Fruit fly (Drosophila melanogaster) whole organism, embryonic: ENCODE measurements around the gene ETHR.
A peak's percentile ranks its signal among the peaks of the same experiment; 100 is the strongest.

Experiments
- Adf1 ChIP-seq: fragments of 200-800 bp; sonication (Bioruptor generic); IDR thresholded peaks from 2 replicates; pipeline ENCODE4 v1.3.6; 2022; ENCODE audit warnings: missing biosample characterization, missing genetic modification characterization
- Asciz ChIP-seq: fragments of 200-800 bp; sonication (Bioruptor generic); optimal IDR thresholded peaks from 2 replicates; lab custom pipeline; 2017; ENCODE audit warnings: missing biosample characterization, mild to moderate bottlenecking, missing genetic modification characterization, missing genetic modification reagents
- B-H2 ChIP-seq: fragments of 200-800 bp; sonication (Bioruptor generic); optimal IDR thresholded peaks from 2 replicates; lab custom pipeline; 2018; ENCODE audit warnings: missing biosample characterization, mild to moderate bottlenecking, missing genetic modification characterization
- CG10274 ChIP-seq: fragments of 200-800 bp; sonication (Bioruptor generic); optimal IDR thresholded peaks from 3 replicates; lab custom pipeline; 2017; ENCODE audit warnings: missing biosample characterization, mild to moderate bottlenecking, missing genetic modification characterization
- CG10431 ChIP-seq: fragments of 200-800 bp; sonication (Bioruptor generic); optimal IDR thresholded peaks from 3 replicates; lab custom pipeline; 2018; ENCODE audit warnings: missing biosample characterization, mild to moderate bottlenecking, missing genetic modification characterization
- CG10462 ChIP-seq: fragments of 200-800 bp; sonication (Bioruptor generic); optimal IDR thresholded peaks from 2 replicates; lab custom pipeline; 2016; ENCODE audit warnings: missing biosample characterization, missing genetic modification characterization
- CG13424 ChIP-seq: fragments of 200-800 bp; sonication (Bioruptor generic); optimal IDR thresholded peaks from 2 replicates; lab custom pipeline; 2019; ENCODE audit warnings: missing biosample characterization, mild to moderate bottlenecking, missing genetic modification characterization, moderate library complexity
- CG2116 ChIP-seq: fragments of 200-800 bp; sonication (Bioruptor generic); optimal IDR thresholded peaks from 3 replicates; lab custom pipeline; 2018; ENCODE audit warnings: missing biosample characterization, mild to moderate bottlenecking, missing genetic modification characterization
- CG2875 ChIP-seq: fragments of 200-800 bp; sonication (Bioruptor generic); optimal IDR thresholded peaks from 2 replicates; lab custom pipeline; 2017; ENCODE audit warnings: missing biosample characterization, mild to moderate bottlenecking, missing genetic modification characterization, missing genetic modification reagents
- CG31365 ChIP-seq: fragments of 200-800 bp; sonication (Bioruptor generic); optimal IDR thresholded peaks from 2 replicates; lab custom pipeline; 2018; ENCODE audit warnings: missing biosample characterization, mild to moderate bottlenecking, missing genetic modification characterization
- CG31388 ChIP-seq: fragments of 200-800 bp; sonication (Bioruptor generic); optimal IDR thresholded peaks from 2 replicates; lab custom pipeline; 2016; ENCODE audit warnings: missing biosample characterization, missing genetic modification characterization
- CG33557 ChIP-seq: fragments of 200-800 bp; sonication (Bioruptor generic); optimal IDR thresholded peaks from 2 replicates; lab custom pipeline; 2019; ENCODE audit warnings: missing biosample characterization, mild to moderate bottlenecking, missing genetic modification characterization, moderate library complexity
- CG42726 ChIP-seq: fragments of 200-800 bp; sonication (Bioruptor generic); IDR thresholded peaks from 2 replicates; pipeline ENCODE4 v1.3.6; 2022; ENCODE audit warnings: missing biosample characterization, missing genetic modification characterization; ENCODE audit not compliant: partially characterized antibody
- CG4282 ChIP-seq: fragments of 200-800 bp; sonication (Bioruptor generic); optimal IDR thresholded peaks from 2 replicates; lab custom pipeline; 2016; ENCODE audit warnings: missing biosample characterization, missing genetic modification characterization
- CG4730 ChIP-seq: fragments of 200-800 bp; sonication (Bioruptor generic); IDR thresholded peaks from 2 replicates; pipeline ENCODE4 v1.3.6; 2022; ENCODE audit warnings: missing biosample characterization, missing genetic modification characterization
- CG4854 ChIP-seq: fragments of 200-800 bp; sonication (Bioruptor generic); optimal IDR thresholded peaks from 2 replicates; lab custom pipeline; 2016; ENCODE audit warnings: missing biosample characterization, missing genetic modification characterization, inconsistent platforms
- CG5953 ChIP-seq: fragments of 200-800 bp; sonication (Bioruptor generic); IDR thresholded peaks from 2 replicates; pipeline ENCODE4 v1.3.6; 2022; ENCODE audit warnings: missing biosample characterization, missing genetic modification characterization
- CG6272 ChIP-seq: fragments of 200-800 bp; sonication (Bioruptor generic); IDR thresholded peaks from 2 replicates; pipeline ENCODE4 v1.3.6; 2022; ENCODE audit warnings: missing biosample characterization, missing genetic modification characterization
- CG6813 ChIP-seq: fragments of 200-800 bp; sonication (Bioruptor generic); optimal IDR thresholded peaks from 2 replicates; lab custom pipeline; 2017; ENCODE audit warnings: missing biosample characterization, missing genetic modification characterization, mild to moderate bottlenecking, moderate library complexity, missing genetic modification reagents
- CG7987 ChIP-seq: fragments of 200-800 bp; sonication (Bioruptor generic); optimal IDR thresholded peaks from 2 replicates; lab custom pipeline; 2018; ENCODE audit warnings: missing biosample characterization, mild to moderate bottlenecking, missing genetic modification characterization, moderate library complexity
- CG8388 ChIP-seq: fragments of 200-800 bp; sonication (Bioruptor generic); optimal IDR thresholded peaks from 2 replicates; lab custom pipeline; 2019; ENCODE audit warnings: missing biosample characterization, mild to moderate bottlenecking, missing genetic modification characterization, moderate library complexity
- CG8478 ChIP-seq: fragments of >200 bp; optimal IDR thresholded peaks from 2 replicates; lab custom pipeline; 2018
- CG9215 ChIP-seq: fragments of 200-800 bp; sonication (Bioruptor generic); IDR thresholded peaks from 2 replicates; pipeline ENCODE4 v1.3.6; 2022; ENCODE audit warnings: missing biosample characterization, missing genetic modification characterization
- Dad ChIP-seq: fragments of 200-800 bp; sonication (Bioruptor generic); optimal IDR thresholded peaks from 3 replicates; lab custom pipeline; 2016; ENCODE audit warnings: missing biosample characterization, missing genetic modification characterization
- H2.0 ChIP-seq: fragments of 200-800 bp; sonication (Bioruptor generic); IDR thresholded peaks from 2 replicates; pipeline ENCODE4 v1.3.6; 2022; ENCODE audit warnings: missing biosample characterization, missing genetic modification characterization
- HmgZ ChIP-seq: fragments of 200-800 bp; sonication (Bioruptor generic); optimal IDR thresholded peaks from 2 replicates; lab custom pipeline; 2018; ENCODE audit warnings: missing biosample characterization, mild to moderate bottlenecking, missing genetic modification characterization
- Lhr ChIP-seq: fragments of 200-800 bp; sonication (Bioruptor generic); optimal IDR thresholded peaks from 3 replicates; lab custom pipeline; 2017; ENCODE audit warnings: mild to moderate bottlenecking, missing biosample characterization, missing genetic modification reagents, missing genetic modification characterization
- Lim3 ChIP-seq: fragments of 200-800 bp; sonication (Bioruptor generic); IDR thresholded peaks from 2 replicates; pipeline ENCODE4 v1.3.6; 2022; ENCODE audit warnings: missing biosample characterization, missing genetic modification characterization
- Rfx ChIP-seq: fragments of 200-800 bp; sonication (Bioruptor generic); IDR thresholded peaks from 2 replicates; pipeline ENCODE4 v1.3.6; 2022; ENCODE audit warnings: missing biosample characterization, missing genetic modification characterization
- Sin3A ChIP-seq: fragments of >200 bp; optimal IDR thresholded peaks from 2 replicates; lab custom pipeline; 2018
- Six4 ChIP-seq: fragments of 200-800 bp; sonication (Bioruptor generic); optimal IDR thresholded peaks from 2 replicates; lab custom pipeline; 2016; ENCODE audit warnings: missing biosample characterization, missing genetic modification characterization
- Spps ChIP-seq: fragments of 200-800 bp; sonication (Bioruptor generic); optimal IDR thresholded peaks from 2 replicates; lab custom pipeline; 2018; ENCODE audit warnings: missing biosample characterization, mild to moderate bottlenecking, missing genetic modification characterization
- Sry-β ChIP-seq: fragments of 200-800 bp; sonication (Bioruptor generic); optimal IDR thresholded peaks from 2 replicates; lab custom pipeline; 2018; ENCODE audit warnings: missing biosample characterization, mild to moderate bottlenecking, missing genetic modification characterization, moderate library complexity
- Vsx1 ChIP-seq: fragments of 200-800 bp; sonication (Bioruptor generic); optimal IDR thresholded peaks from 2 replicates; lab custom pipeline; 2017; ENCODE audit warnings: missing biosample characterization, mild to moderate bottlenecking, missing genetic modification characterization, missing genetic modification reagents
- abd-A ChIP-seq: fragments of 200-800 bp; sonication (Bioruptor generic); optimal IDR thresholded peaks from 3 replicates; lab custom pipeline; 2019; ENCODE audit warnings: missing biosample characterization, mild to moderate bottlenecking, missing genetic modification characterization, moderate library complexity
- aop ChIP-seq: fragments of 200-800 bp; sonication (Bioruptor generic); IDR thresholded peaks from 2 replicates; pipeline ENCODE4 v1.3.6; 2022; ENCODE audit warnings: missing biosample characterization, missing genetic modification characterization
- crc ChIP-seq: fragments of 200-800 bp; sonication (Bioruptor generic); optimal IDR thresholded peaks from 2 replicates; lab custom pipeline; 2016; ENCODE audit warnings: missing biosample characterization, missing genetic modification characterization
- crp ChIP-seq, 2 experiments: fragments of 200-800 bp; sonication (Bioruptor generic); optimal IDR thresholded peaks; 2 replicates in 1 of 2; 3 replicates in 1 of 2; lab custom pipeline; 2017; ENCODE audit warnings: missing biosample characterization in 2 of 2, missing genetic modification characterization in 2 of 2, mild to moderate bottlenecking in 1 of 2, moderate library complexity in 1 of 2
- fd3F ChIP-seq: fragments of 200-800 bp; sonication (Bioruptor generic); optimal IDR thresholded peaks from 2 replicates; lab custom pipeline; 2018; ENCODE audit warnings: missing biosample characterization, mild to moderate bottlenecking, missing genetic modification characterization, moderate library complexity
- gro ChIP-seq: fragments of 200-800 bp; sonication (Bioruptor generic); optimal IDR thresholded peaks from 2 replicates; lab custom pipeline; 2016; ENCODE audit warnings: missing biosample characterization, missing genetic modification characterization
- gsb-n ChIP-seq: fragments of 200-800 bp; sonication (Bioruptor generic); optimal IDR thresholded peaks from 3 replicates; lab custom pipeline; 2018; ENCODE audit warnings: missing biosample characterization, mild to moderate bottlenecking, missing genetic modification characterization
- ind ChIP-seq: fragments of 200-800 bp; sonication (Bioruptor generic); optimal IDR thresholded peaks from 3 replicates; lab custom pipeline; 2016; ENCODE audit warnings: missing biosample characterization, missing genetic modification characterization
- pita ChIP-seq: fragments of 200-800 bp; sonication (Bioruptor generic); optimal IDR thresholded peaks from 2 replicates; lab custom pipeline; 2017; ENCODE audit warnings: missing biosample characterization, mild to moderate bottlenecking, missing genetic modification characterization
- rib ChIP-seq: fragments of 200-800 bp; sonication (Bioruptor generic); IDR thresholded peaks from 2 replicates; pipeline ENCODE4 v1.3.6; 2022; ENCODE audit warnings: missing biosample characterization, missing genetic modification characterization
- sqz ChIP-seq: fragments of 200-800 bp; sonication (Bioruptor generic); optimal IDR thresholded peaks from 3 replicates; lab custom pipeline; 2018; ENCODE audit warnings: missing biosample characterization, mild to moderate bottlenecking, missing genetic modification characterization
- ssp ChIP-seq: fragments of 200-800 bp; sonication (Bioruptor generic); IDR thresholded peaks from 2 replicates; pipeline ENCODE4 v1.3.6; 2022; ENCODE audit warnings: missing biosample characterization, missing genetic modification characterization
- vnd ChIP-seq: fragments of 200-800 bp; sonication (Bioruptor generic); IDR thresholded peaks from 3 replicates; pipeline ENCODE4 v1.3.6; 2022; ENCODE audit warnings: missing biosample characterization, missing genetic modification characterization; ENCODE audit not compliant: partially characterized antibody
- wek ChIP-seq: fragments of 200-800 bp; sonication (Bioruptor generic); optimal IDR thresholded peaks from 3 replicates; lab custom pipeline; 2018; ENCODE audit warnings: missing biosample characterization, mild to moderate bottlenecking, missing genetic modification characterization, moderate library complexity
- zf30C ChIP-seq: fragments of 200-800 bp; sonication (Bioruptor generic); optimal IDR thresholded peaks from 3 replicates; lab custom pipeline; 2018; ENCODE audit warnings: missing biosample characterization, mild to moderate bottlenecking, missing genetic modification characterization

ETHR gene

dm6 chr3R:21203660-21204499 is 42.9 kb upstream of the ETHR start (continued):
- TF ChIP-seq CG2875 (GFP tag; lab: Kevin White, UChicago), result peak; percentile 70
- TF ChIP-seq CG8478 (lab: Kevin White, UChicago), result no peak
- peak; percentile 26 for TF ChIP-seq Sry-β (GFP tag; lab: Kevin White, UChicago)
- TF ChIP-seq Dad (GFP tag; lab: Kevin White, UChicago), result no peak
- peak; percentile 66 for TF ChIP-seq Spps (tag; lab: Kevin White, UChicago)
- TF ChIP-seq aop, result no peak
- peak; percentile 97 for TF ChIP-seq CG10431 (GFP tag; lab: Kevin White, UChicago)
- peak; percentile 86 for TF ChIP-seq CG7987
- no peak for TF ChIP-seq Six4 (GFP tag; lab: Kevin White, UChicago)
- peak; percentile 86 for TF ChIP-seq Asciz
- TF ChIP-seq Vsx1 (GFP tag; lab: Kevin White, UChicago), result peak; percentile 69
- TF ChIP-seq ssp (GFP tag; lab: Robert Waterston, UW), result no peak
- no peak for TF ChIP-seq gro (GFP tag; lab: Kevin White, UChicago)
- no peak for TF ChIP-seq Adf1 (GFP tag; lab: Robert Waterston, UW)
- TF ChIP-seq CG9215, result no peak
- TF ChIP-seq CG31388 (GFP tag; lab: Kevin White, UChicago), result no peak
- peak; percentile 40 for TF ChIP-seq CG8388 (GFP tag; lab: Kevin White, UChicago)
- TF ChIP-seq Lhr, result peak; percentile 5
- TF ChIP-seq B-H2, result peak; percentile 28
- no peak for TF ChIP-seq CG10274 (GFP tag; lab: Kevin White, UChicago)
- TF ChIP-seq Lim3, result no peak
- TF ChIP-seq crp (GFP tag; optimal IDR thresholded peaks at IDR 0.05; lab: Kevin White, UChicago), result no peak
- no peak for TF ChIP-seq CG6272 (GFP tag; lab: Robert Waterston, UW)
- no peak for TF ChIP-seq zf30C
- peak; percentile 79 for TF ChIP-seq CG6813 (GFP tag; lab: Kevin White, UChicago)
- TF ChIP-seq pita (GFP tag; lab: Kevin White, UChicago), result no peak
- TF ChIP-seq CG2116 (GFP tag; lab: Kevin White, UChicago), result no peak
- peak; percentile 90 for TF ChIP-seq sqz (GFP tag; lab: Kevin White, UChicago)
- no peak for TF ChIP-seq vnd (GFP tag; lab: Robert Waterston, UW)
- TF ChIP-seq ind (GFP tag; lab: Kevin White, UChicago), result no peak
- no peak for TF ChIP-seq CG42726 (GFP tag; lab: Robert Waterston, UW)
- peak; percentile 34 for TF ChIP-seq abd-A
- TF ChIP-seq CG33557 (GFP tag; lab: Kevin White, UChicago), result peak; percentile 95
- TF ChIP-seq, all 482 proteins: peak for 133

DNA sequence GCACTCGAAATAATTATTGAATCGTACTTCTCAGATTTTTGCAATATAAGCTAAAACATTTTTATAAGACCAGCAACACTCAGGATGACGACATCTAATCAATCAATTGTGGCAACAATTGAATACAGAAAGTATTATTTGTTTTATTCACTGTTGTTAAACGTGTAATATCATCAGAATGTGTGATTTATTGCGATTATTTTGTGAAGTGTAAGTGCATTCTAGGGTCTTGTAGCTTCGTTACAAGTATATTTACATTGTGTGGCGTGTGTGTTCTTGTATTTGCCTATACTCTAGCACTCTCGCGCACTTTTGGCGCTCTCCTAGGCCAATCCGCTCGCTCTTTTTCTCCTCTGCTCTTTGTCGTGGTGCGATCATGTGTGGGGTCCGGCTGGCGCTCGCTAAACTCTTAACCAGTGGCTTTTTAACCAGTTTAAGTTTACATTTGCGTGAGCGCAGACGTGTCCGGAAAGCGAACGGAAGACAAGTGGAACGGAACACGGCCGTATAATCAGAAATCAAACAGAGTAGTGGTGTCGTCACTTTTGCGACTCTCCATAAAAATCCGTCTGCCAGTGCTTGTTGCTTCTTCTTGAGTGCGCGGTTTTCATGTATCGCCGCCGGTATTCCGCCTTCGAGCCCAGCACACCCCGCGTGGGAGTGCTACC is 42.2 kb upstream of the ETHR start:
- TF ChIP-seq Sin3A (lab: Kevin White, UChicago) (no peak), CG4730 (GFP tag; lab: Robert Waterston, UW) (peak; percentile 45; the same call in 1 of the 2 replicates), CG10462 (peak; percentile 63), H2.0 (GFP tag; lab: Robert Waterston, UW) (peak; percentile 66), wek (GFP tag; lab: Kevin White, UChicago) (peak; percentile 70), CG4854 (GFP tag; lab: Kevin White, UChicago) (peak; percentile 51), HmgZ (tag; lab: Kevin White, UChicago) (peak; percentile 29), CG5953 (peak; percentile 79), gsb-n (tag; lab: Kevin White, UChicago) (peak; percentile 86), CG13424 (tag; lab: Kevin White, UChicago) (peak; percentile 90), crc (GFP tag; lab: Kevin White, UChicago) (peak; percentile 76), fd3F (peak; percentile 58), Rfx (GFP tag; lab: Robert Waterston, UW) (peak; percentile 39; the same call in 1 of the 2 replicates), CG31365 (peak; percentile 72), CG4282 (peak; percentile 45), rib (GFP tag; lab: Robert Waterston, UW) (peak; percentile 48; the same call in 1 of the 2 replicates)
